Worm (Caenorhabditis elegans) whole organism, L3 larva: Measurements from ENCODE around the gene B0336.12.
A peak's percentile ranks its signal among the peaks of the same experiment; 100 is the strongest.

ENCODE experiments used
- R02D3.7 ChIP-seq: fragments of 150-350 bp; optimal IDR thresholded peaks from 2 replicates; lab custom pipeline; 2014; ENCODE audit warnings: missing biosample characterization, missing genetic modification characterization
- ZK546.5 ChIP-seq: sonication (generic microtip); optimal IDR thresholded peaks from 2 replicates; lab custom pipeline; 2017; ENCODE audit warnings: missing biosample characterization, missing genetic modification characterization
- aly-2 ChIP-seq: fragments of 150-350 bp; optimal IDR thresholded peaks from 2 replicates; lab custom pipeline; 2014; ENCODE audit warnings: missing biosample characterization, missing genetic modification characterization
- ama-1 ChIP-seq: fragments of 150-350 bp; optimal IDR thresholded peaks from 2 replicates; lab custom pipeline; 2018
- ceh-16 ChIP-seq: sonication (generic microtip); optimal IDR thresholded peaks from 2 replicates; lab custom pipeline; 2017; ENCODE audit warnings: missing biosample characterization, missing genetic modification characterization
- ceh-28 ChIP-seq: fragments of 150-350 bp; optimal IDR thresholded peaks from 2 replicates; lab custom pipeline; 2014; ENCODE audit warnings: missing biosample characterization, missing genetic modification reagents, missing genetic modification characterization
- ceh-82 ChIP-seq: fragments of 150-350 bp; optimal IDR thresholded peaks from 2 replicates; lab custom pipeline; 2014; ENCODE audit warnings: missing biosample characterization, missing genetic modification characterization
- ceh-9 ChIP-seq: sonication (generic microtip); optimal IDR thresholded peaks from 2 replicates; lab custom pipeline; 2018; ENCODE audit warnings: missing biosample characterization, missing genetic modification characterization
- daf-12 ChIP-seq: fragments of 150-350 bp; optimal IDR thresholded peaks from 2 replicates; lab custom pipeline; 2014; ENCODE audit warnings: missing biosample characterization, missing genetic modification reagents, missing genetic modification characterization
- egl-27 ChIP-seq: sonication (generic microtip); optimal IDR thresholded peaks from 4 replicates; lab custom pipeline; 2017; ENCODE audit warnings: missing biosample characterization, missing genetic modification reagents, missing genetic modification characterization
- egl-5 ChIP-seq: fragments of 150-350 bp; optimal IDR thresholded peaks from 2 replicates; lab custom pipeline; 2017; ENCODE audit warnings: missing biosample characterization, missing genetic modification reagents, missing genetic modification characterization, inconsistent platforms
- elt-1 ChIP-seq: fragments of 150-350 bp; optimal IDR thresholded peaks from 2 replicates; lab custom pipeline; 2014; ENCODE audit warnings: missing biosample characterization, missing genetic modification characterization
- elt-2 ChIP-seq: sonication (generic microtip); optimal IDR thresholded peaks from 2 replicates; lab custom pipeline; 2016; ENCODE audit warnings: missing genetic modification reagents, mild to moderate bottlenecking, missing genetic modification characterization, missing compliant biosample characterization
- elt-3 ChIP-seq, 3 experiments: fragments of 150-350 bp in 1 of 3; sonication (generic microtip) in 2 of 3; optimal IDR thresholded peaks; 2 replicates in 2 of 3; 4 replicates in 1 of 3; lab custom pipeline; 2014 to 2017; ENCODE audit warnings: missing biosample characterization in 3 of 3, missing genetic modification characterization in 3 of 3
- eor-1 ChIP-seq, 2 experiments: fragments of 150-350 bp; optimal IDR thresholded peaks; 2 replicates each; lab custom pipeline; 2014 to 2018; ENCODE audit warnings: missing biosample characterization in 2 of 2, missing genetic modification characterization in 2 of 2
- fkh-10 ChIP-seq: sonication (generic microtip); optimal IDR thresholded peaks from 2 replicates; lab custom pipeline; 2017; ENCODE audit warnings: missing biosample characterization, missing genetic modification reagents, missing genetic modification characterization
- fkh-2 ChIP-seq: fragments of 150-350 bp; optimal IDR thresholded peaks from 2 replicates; lab custom pipeline; 2014; ENCODE audit warnings: missing biosample characterization, missing genetic modification reagents, missing genetic modification characterization
- fos-1 ChIP-seq: fragments of 150-350 bp; optimal IDR thresholded peaks from 2 replicates; lab custom pipeline; 2014; ENCODE audit warnings: missing biosample characterization, missing genetic modification characterization
- hmg-11 ChIP-seq: sonication (generic microtip); optimal IDR thresholded peaks from 2 replicates; lab custom pipeline; 2016; ENCODE audit warnings: missing genetic modification characterization, missing compliant biosample characterization
- jun-1 ChIP-seq: fragments of 150-350 bp; optimal IDR thresholded peaks from 2 replicates; lab custom pipeline; 2014; ENCODE audit warnings: missing biosample characterization, missing genetic modification reagents, missing genetic modification characterization
- lin-15B ChIP-seq: fragments of 150-350 bp; optimal IDR thresholded peaks from 2 replicates; lab custom pipeline; 2014; ENCODE audit warnings: missing biosample characterization, missing genetic modification characterization
- lin-39 ChIP-seq: fragments of 150-350 bp; optimal IDR thresholded peaks from 2 replicates; lab custom pipeline; 2018; ENCODE audit warnings: missing biosample characterization, missing genetic modification reagents, missing genetic modification characterization
- lsy-12 ChIP-seq: sonication (generic microtip); optimal IDR thresholded peaks from 2 replicates; lab custom pipeline; 2016; ENCODE audit warnings: mild to moderate bottlenecking, missing genetic modification characterization, missing compliant biosample characterization
- mdl-1 ChIP-seq: fragments of 150-350 bp; optimal IDR thresholded peaks from 2 replicates; lab custom pipeline; 2014; ENCODE audit warnings: missing biosample characterization, missing genetic modification characterization
- mml-1 ChIP-seq: fragments of 150-350 bp; sonication (generic microtip); optimal IDR thresholded peaks from 3 replicates; lab custom pipeline; 2014; ENCODE audit warnings: missing biosample characterization, missing genetic modification characterization
- nhr-11 ChIP-seq: fragments of 150-350 bp; optimal IDR thresholded peaks from 2 replicates; lab custom pipeline; 2014; ENCODE audit warnings: missing biosample characterization, missing genetic modification characterization
- nhr-12 ChIP-seq: fragments of 150-350 bp; optimal IDR thresholded peaks from 2 replicates; lab custom pipeline; 2014; ENCODE audit warnings: missing biosample characterization, missing genetic modification characterization
- nhr-23 ChIP-seq: fragments of 150-350 bp; optimal IDR thresholded peaks from 2 replicates; lab custom pipeline; 2014; ENCODE audit warnings: missing biosample characterization, missing genetic modification reagents, missing genetic modification characterization
- nhr-237 ChIP-seq: fragments of 150-350 bp; optimal IDR thresholded peaks from 2 replicates; lab custom pipeline; 2014; ENCODE audit warnings: missing biosample characterization, missing genetic modification characterization
- nhr-25 ChIP-seq: sonication (generic microtip); optimal IDR thresholded peaks from 2 replicates; lab custom pipeline; 2017; ENCODE audit warnings: missing biosample characterization, missing genetic modification characterization
- nhr-28 ChIP-seq: fragments of 150-350 bp; optimal IDR thresholded peaks from 2 replicates; lab custom pipeline; 2014; ENCODE audit warnings: missing biosample characterization, missing genetic modification characterization
- nhr-43 ChIP-seq: sonication (generic microtip); optimal IDR thresholded peaks from 2 replicates; lab custom pipeline; 2016; ENCODE audit warnings: mild to moderate bottlenecking, missing genetic modification characterization, missing compliant biosample characterization; ENCODE audit not compliant: poor library complexity, severe bottlenecking
- nhr-67 ChIP-seq: fragments of 150-350 bp; optimal IDR thresholded peaks from 2 replicates; lab custom pipeline; 2014; ENCODE audit warnings: missing biosample characterization, missing genetic modification characterization
- nhr-76 ChIP-seq: fragments of 150-350 bp; sonication (generic microtip); optimal IDR thresholded peaks from 5 replicates; lab custom pipeline; 2014; ENCODE audit warnings: missing biosample characterization, missing genetic modification characterization
- nhr-77 ChIP-seq: fragments of 150-350 bp; optimal IDR thresholded peaks from 2 replicates; lab custom pipeline; 2014; ENCODE audit warnings: missing biosample characterization, missing genetic modification characterization
- pha-4 ChIP-seq: fragments of 150-350 bp; optimal IDR thresholded peaks from 2 replicates; lab custom pipeline; 2014; ENCODE audit warnings: missing biosample characterization, missing genetic modification reagents, missing genetic modification characterization
- pqm-1 ChIP-seq: fragments of 150-350 bp; optimal IDR thresholded peaks from 2 replicates; lab custom pipeline; 2017; ENCODE audit warnings: missing biosample characterization, missing genetic modification characterization, inconsistent platforms
- sea-2 ChIP-seq: fragments of 150-350 bp; sonication (generic microtip); optimal IDR thresholded peaks from 4 replicates; lab custom pipeline; 2014; ENCODE audit warnings: missing biosample characterization, missing genetic modification reagents, missing genetic modification characterization
- skn-1 ChIP-seq: fragments of 150-350 bp; optimal IDR thresholded peaks from 2 replicates; lab custom pipeline; 2014; ENCODE audit warnings: missing biosample characterization, missing genetic modification characterization
- snpc-4 ChIP-seq: fragments of 150-350 bp; optimal IDR thresholded peaks from 2 replicates; lab custom pipeline; 2014; ENCODE audit warnings: missing biosample characterization, missing genetic modification characterization
- tbx-2 ChIP-seq: sonication (generic microtip); optimal IDR thresholded peaks from 2 replicates; lab custom pipeline; 2016; ENCODE audit warnings: mild to moderate bottlenecking, missing genetic modification characterization, missing compliant biosample characterization
- unc-39 ChIP-seq: sonication (generic microtip); optimal IDR thresholded peaks from 4 replicates; lab custom pipeline; 2017; ENCODE audit warnings: missing biosample characterization, missing genetic modification characterization
- zag-1 ChIP-seq: fragments of 150-350 bp; optimal IDR thresholded peaks from 2 replicates; lab custom pipeline; 2014; ENCODE audit warnings: missing biosample characterization, missing genetic modification characterization
- ztf-11 ChIP-seq: fragments of 150-350 bp; optimal IDR thresholded peaks from 2 replicates; lab custom pipeline; 2014; ENCODE audit warnings: missing biosample characterization, missing genetic modification characterization
- ztf-4 ChIP-seq: fragments of 150-350 bp; optimal IDR thresholded peaks from 2 replicates; lab custom pipeline; 2014; ENCODE audit warnings: missing biosample characterization, missing genetic modification characterization

B0336.12 gene

DNA sequence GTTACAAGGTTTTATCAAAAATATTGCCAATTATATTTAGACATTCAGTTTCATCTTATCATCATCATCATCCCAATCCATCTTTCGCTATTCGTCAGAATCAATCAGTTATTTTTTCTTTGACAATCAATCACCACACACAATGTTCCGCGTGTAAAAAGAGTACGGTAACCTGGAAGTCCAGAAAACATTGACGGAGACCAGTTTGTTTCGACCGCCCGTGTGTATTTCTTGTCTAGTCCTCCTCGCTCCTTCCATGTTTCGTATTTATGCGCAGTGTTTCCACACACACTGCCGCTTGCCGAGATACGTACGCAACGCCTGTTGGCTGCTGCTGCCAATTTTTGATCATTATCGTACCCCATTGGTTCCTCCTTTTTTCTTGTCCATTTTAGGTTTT, 731 bp upstream of the B0336.12 start (continued):
- TF ChIP-seq pqm-1 (peak; percentile 49), nhr-77 (tag; lab: Kevin White, UChicago) (no peak)

DNA sequence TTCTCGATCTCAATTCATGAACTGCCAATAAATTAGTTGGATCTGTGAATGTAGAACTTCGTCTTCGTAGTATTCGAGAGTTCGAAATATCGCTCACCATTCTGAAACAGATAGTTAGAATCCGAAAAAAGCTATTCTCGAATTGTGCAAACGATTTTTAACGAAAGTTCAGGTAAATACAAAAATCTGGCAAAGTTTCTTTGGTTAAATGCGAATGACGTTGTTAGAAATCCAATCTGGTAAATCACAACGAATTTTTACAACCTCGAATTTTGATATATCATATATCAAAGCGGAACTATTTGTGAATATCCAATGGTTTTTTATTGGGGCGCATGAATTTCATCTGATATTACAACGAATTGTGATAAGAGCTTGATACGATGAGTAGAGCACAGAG, 721 bp downstream of the B0336.12 start, which contains the start of gene hpo-28:
TSS of gene hpo-28 (minus strand) at position 101 of the 400 bp plus-strand sequence.
- TF ChIP-seq elt-2 (tag; lab: Kevin White, UChicago), result peak; percentile 28
- TF ChIP-seq mml-1 (tag; lab: Kevin White, UChicago), result no peak

DNA sequence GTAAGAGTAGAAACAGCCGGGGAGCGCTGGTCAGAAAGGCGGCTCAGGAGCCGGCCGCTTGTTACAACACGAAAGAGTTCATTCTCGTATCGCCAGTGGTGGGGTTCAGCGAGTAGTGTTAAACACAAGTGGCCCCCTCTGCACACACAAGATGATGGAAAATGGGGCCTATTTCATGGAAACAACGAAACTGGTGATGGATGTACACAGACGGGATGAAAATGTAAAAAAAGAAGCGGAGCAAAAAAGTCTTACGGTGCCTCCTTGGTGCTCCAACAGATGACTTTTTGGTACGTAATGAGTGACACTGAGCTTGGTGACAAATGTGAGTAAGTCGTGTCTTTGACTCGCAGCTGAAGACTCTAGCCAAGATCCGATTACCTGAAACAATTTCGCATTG, 1.9 kb downstream of the B0336.12 start:
- peak; percentile 69 for TF ChIP-seq lin-39 (tag; lab: Kevin White, UChicago)
- no peak for TF ChIP-seq nhr-77 (tag; lab: Kevin White, UChicago)

DNA sequence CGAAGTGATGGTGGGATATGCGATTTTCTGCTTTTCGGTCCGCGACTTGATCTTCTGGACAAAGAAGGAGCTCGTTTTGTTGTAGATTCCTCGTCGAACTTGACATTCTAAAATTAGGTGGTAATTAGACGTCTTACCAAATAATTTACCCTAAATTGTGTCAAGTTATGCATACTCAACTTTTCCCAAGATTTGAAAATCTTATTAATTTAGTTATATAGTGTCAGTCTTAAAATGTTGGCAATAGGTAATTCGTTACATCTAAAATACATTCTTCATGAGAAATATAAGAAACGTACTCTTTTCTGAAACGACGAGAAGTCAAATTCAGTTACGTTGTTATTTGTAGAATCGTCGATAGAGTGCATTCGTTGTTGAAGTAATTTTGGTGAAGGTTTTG, 2.4 kb downstream of the B0336.12 start:
- no peak for TF ChIP-seq tbx-2 (tag; lab: Kevin White, UChicago)
- no peak for TF ChIP-seq snpc-4 (tag; lab: Kevin White, UChicago)
- peak; percentile 19 for TF ChIP-seq ama-1 (lab: Kevin White, UChicago)
- TF ChIP-seq fkh-10 (GFP tag; lab: Kevin White, UChicago), result no peak
- TF ChIP-seq nhr-28, result no peak

DNA sequence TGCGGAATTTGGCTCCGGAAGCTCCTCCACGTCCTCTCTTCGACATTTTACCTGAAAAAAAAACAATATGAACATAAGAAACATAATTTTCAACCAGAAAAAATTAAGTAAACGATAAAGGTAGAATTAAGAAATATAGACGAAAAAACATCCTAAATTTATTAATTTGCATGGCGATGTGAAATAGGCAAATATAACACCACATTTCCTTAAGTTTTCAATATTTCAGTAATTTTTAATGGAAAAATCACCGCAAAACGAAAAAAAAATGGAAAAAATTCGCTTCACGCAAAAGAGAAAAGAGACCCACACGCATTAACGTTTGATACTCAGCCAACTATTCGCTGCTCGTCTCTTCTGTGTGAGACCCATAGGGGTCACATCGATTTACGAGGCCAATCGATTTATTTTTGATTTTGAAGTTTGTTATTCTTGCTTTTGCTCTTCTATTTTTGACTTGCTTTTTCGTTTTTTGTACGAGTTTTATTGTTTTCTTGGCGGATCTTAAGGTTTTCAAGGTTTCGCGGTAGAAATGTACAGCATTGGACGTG, 3.8 kb downstream of the B0336.12 start, which contains the start of gene rpl-23:
TSS of gene rpl-23 (minus strand) at position 51 of the 551 bp plus-strand sequence.
- TF ChIP-seq tbx-2 (tag; lab: Kevin White, UChicago) (peak; percentile 17), elt-1 (tag; lab: Kevin White, UChicago) (peak; percentile 48), ztf-4 (tag; lab: Kevin White, UChicago) (no peak), lin-15B (tag; lab: Kevin White, UChicago) (peak; percentile 93), fkh-2 (tag; lab: Kevin White, UChicago) (no peak), ZK546.5 (peak; percentile 3), ama-1 (lab: Kevin White, UChicago) (peak; percentile 36), nhr-67 (no peak), skn-1 (peak; percentile 85), nhr-43 (tag; lab: Kevin White, UChicago) (peak; percentile 58), jun-1 (tag; lab: Kevin White, UChicago) (peak; percentile 73), snpc-4 (tag; lab: Kevin White, UChicago) (peak; percentile 84), lsy-12 (tag; lab: Kevin White, UChicago) (peak; percentile 70), fkh-10 (GFP tag; lab: Kevin White, UChicago) (peak; percentile 81), pha-4 (tag; lab: Kevin White, UChicago) (peak; percentile 99), hmg-11 (tag; lab: Kevin White, UChicago) (peak; percentile 77), ceh-9 (tag; lab: Kevin White, UChicago) (no peak), nhr-237 (tag; lab: Kevin White, UChicago) (no peak), sea-2 (GFP tag; lab: Kevin White, UChicago) (no peak), ceh-82 (peak; percentile 56), elt-2 (tag; lab: Kevin White, UChicago) (peak; percentile 55), nhr-25 (peak; percentile 97), ceh-28 (tag; lab: Kevin White, UChicago) (peak; percentile 96), nhr-11 (tag; lab: Kevin White, UChicago) (peak; percentile 80), R02D3.7 (tag; lab: Kevin White, UChicago) (peak; percentile 99), nhr-23 (tag; lab: Kevin White, UChicago) (peak; percentile 99), egl-27 (tag; lab: Kevin White, UChicago) (peak; percentile 23), nhr-28 (no peak), ceh-16 (tag; lab: Kevin White, UChicago) (peak; percentile 65), lin-39 (tag; lab: Kevin White, UChicago) (peak; percentile 98), nhr-77 (tag; lab: Kevin White, UChicago) (peak; percentile 32), unc-39 (tag; lab: Kevin White, UChicago) (no peak), nhr-76 (no peak), fos-1 (tag; lab: Kevin White, UChicago) (peak; percentile 48), elt-3 (tag; optimal IDR thresholded peaks at IDR 0.05; lab: Kevin White, UChicago) (no peak), zag-1 (tag; lab: Kevin White, UChicago) (peak; percentile 7), mml-1 (tag; lab: Kevin White, UChicago) (no peak), nhr-12 (tag; lab: Kevin White, UChicago) (no peak), aly-2 (tag; lab: Kevin White, UChicago) (no peak), eor-1 (tag; optimal IDR thresholded peaks at IDR 0.05; lab: Kevin White, UChicago) (no peak), pqm-1 (peak; percentile 91), ztf-11 (tag; lab: Kevin White, UChicago) (no peak), mdl-1 (tag; lab: Kevin White, UChicago) (no peak), daf-12 (tag; lab: Kevin White, UChicago) (no peak), egl-5 (tag; lab: Kevin White, UChicago) (peak; percentile 97)
